Fruit fly (Drosophila melanogaster) whole organism, embryonic: ENCODE results near the gene AGO2.

Source experiments
- ATbp ChIP-seq: fragments of 200-800 bp; sonication (Bioruptor generic); optimal IDR thresholded peaks from 2 replicates; lab custom pipeline; 2017; ENCODE audit warnings: missing biosample characterization, mild to moderate bottlenecking, missing genetic modification characterization, missing genetic modification reagents
- Adf1 ChIP-seq: fragments of 200-800 bp; sonication (Bioruptor generic); IDR thresholded peaks from 2 replicates; pipeline ENCODE4 v1.3.6; 2022; ENCODE audit warnings: missing biosample characterization, missing genetic modification characterization
- Aef1 ChIP-seq: fragments of 200-800 bp; sonication (Bioruptor generic); IDR thresholded peaks from 3 replicates; pipeline ENCODE4 v1.3.6; 2022; ENCODE audit warnings: missing biosample characterization, missing genetic modification characterization
- Antp ChIP-seq: fragments of 200-800 bp; sonication (Bioruptor generic); optimal IDR thresholded peaks from 3 replicates; lab custom pipeline; 2016; ENCODE audit warnings: missing biosample characterization, missing genetic modification characterization
- BEAF-32 ChIP-seq: fragments of 200-800 bp; sonication (Bioruptor generic); optimal IDR thresholded peaks from 3 replicates; lab custom pipeline; 2017; ENCODE audit warnings: missing biosample characterization, missing genetic modification characterization, mild to moderate bottlenecking, moderate library complexity, missing genetic modification reagents
- CG11560 ChIP-seq: fragments of 200-800 bp; sonication (Bioruptor generic); IDR thresholded peaks from 3 replicates; pipeline ENCODE4 v1.3.6; 2022; ENCODE audit warnings: missing biosample characterization, missing genetic modification characterization
- CG11723 ChIP-seq: fragments of 200-800 bp; sonication (Bioruptor generic); optimal IDR thresholded peaks from 2 replicates; lab custom pipeline; 2017; ENCODE audit warnings: missing biosample characterization, mild to moderate bottlenecking, missing genetic modification characterization
- CG12219 ChIP-seq: fragments of 200-800 bp; sonication (Bioruptor generic); optimal IDR thresholded peaks from 3 replicates; lab custom pipeline; 2018; ENCODE audit warnings: missing biosample characterization, mild to moderate bottlenecking, missing genetic modification characterization
- CG17359 ChIP-seq: fragments of 200-800 bp; sonication (Bioruptor generic); optimal IDR thresholded peaks from 3 replicates; lab custom pipeline; 2018; ENCODE audit warnings: missing biosample characterization, mild to moderate bottlenecking, missing genetic modification characterization, moderate library complexity
- CG17385 ChIP-seq: fragments of 200-800 bp; sonication (Bioruptor generic); optimal IDR thresholded peaks from 3 replicates; lab custom pipeline; 2018; ENCODE audit warnings: missing biosample characterization, mild to moderate bottlenecking, missing genetic modification characterization
- CG17612 ChIP-seq: fragments of 200-800 bp; sonication (Bioruptor generic); IDR thresholded peaks from 2 replicates; pipeline ENCODE4 v1.3.6; 2022; ENCODE audit warnings: missing biosample characterization, missing genetic modification characterization
- CG17802 ChIP-seq: fragments of 200-800 bp; sonication (Bioruptor generic); optimal IDR thresholded peaks from 2 replicates; lab custom pipeline; 2018; ENCODE audit warnings: missing biosample characterization, mild to moderate bottlenecking, missing genetic modification characterization, moderate library complexity
- CG31224 ChIP-seq: fragments of 200-800 bp; sonication (Bioruptor generic); IDR thresholded peaks from 2 replicates; pipeline ENCODE4 v1.3.6; 2022; ENCODE audit warnings: missing biosample characterization, missing genetic modification characterization
- CG34422 ChIP-seq: fragments of 200-800 bp; sonication (Bioruptor generic); IDR thresholded peaks from 3 replicates; pipeline ENCODE4 v1.3.6; 2022; ENCODE audit warnings: missing biosample characterization, missing genetic modification characterization
- CG3838 ChIP-seq: fragments of 200-800 bp; sonication (Bioruptor generic); optimal IDR thresholded peaks from 3 replicates; lab custom pipeline; 2016; ENCODE audit warnings: missing biosample characterization, missing genetic modification characterization
- CG4707 ChIP-seq: fragments of 200-800 bp; sonication (Bioruptor generic); optimal IDR thresholded peaks from 2 replicates; lab custom pipeline; 2018; ENCODE audit warnings: missing biosample characterization, mild to moderate bottlenecking, missing genetic modification characterization, moderate library complexity
- CG7556 ChIP-seq: fragments of 200-800 bp; sonication (Bioruptor generic); optimal IDR thresholded peaks from 2 replicates; lab custom pipeline; 2017; ENCODE audit warnings: missing biosample characterization, mild to moderate bottlenecking, missing genetic modification characterization
- CG9817 ChIP-seq: fragments of 200-800 bp; sonication (Bioruptor generic); optimal IDR thresholded peaks from 2 replicates; lab custom pipeline; 2018; ENCODE audit warnings: missing biosample characterization, mild to moderate bottlenecking, missing genetic modification characterization, moderate library complexity
- Deaf1 ChIP-seq: fragments of 200-800 bp; optimal IDR thresholded peaks from 3 replicates; lab custom pipeline; 2019; ENCODE audit warnings: missing biosample characterization, mild to moderate bottlenecking, missing genetic modification characterization, moderate library complexity
- Elba2 ChIP-seq: fragments of 200-800 bp; sonication (Bioruptor generic); optimal IDR thresholded peaks from 3 replicates; lab custom pipeline; 2016; ENCODE audit warnings: missing biosample characterization, missing genetic modification characterization
- Gug ChIP-seq: fragments of 200-800 bp; sonication (Bioruptor generic); IDR thresholded peaks from 4 replicates; pipeline ENCODE4 v1.3.6; 2022; ENCODE audit warnings: missing biosample characterization, missing genetic modification characterization
- HHEX ChIP-seq: fragments of 200-800 bp; sonication (Bioruptor generic); optimal IDR thresholded peaks from 3 replicates; lab custom pipeline; 2017; ENCODE audit warnings: missing biosample characterization, mild to moderate bottlenecking, missing genetic modification characterization, missing genetic modification reagents
- Hmr ChIP-seq: fragments of 200-800 bp; sonication (Bioruptor generic); optimal IDR thresholded peaks from 3 replicates; lab custom pipeline; 2017; ENCODE audit warnings: mild to moderate bottlenecking, missing biosample characterization, missing genetic modification reagents, missing genetic modification characterization
- Hr3 ChIP-seq: fragments of 200-800 bp; sonication (Bioruptor generic); optimal IDR thresholded peaks from 3 replicates; lab custom pipeline; 2016; ENCODE audit warnings: missing biosample characterization, missing genetic modification characterization
- Hsf ChIP-seq: fragments of 200-800 bp; sonication (Bioruptor generic); optimal IDR thresholded peaks from 3 replicates; lab custom pipeline; 2016; ENCODE audit warnings: missing biosample characterization, missing genetic modification characterization
- NC2β ChIP-seq: fragments of 200-800 bp; sonication (Bioruptor generic); optimal IDR thresholded peaks from 2 replicates; lab custom pipeline; 2016; ENCODE audit warnings: missing biosample characterization, missing genetic modification characterization
- Nf-YC ChIP-seq: fragments of 200-800 bp; optimal IDR thresholded peaks from 3 replicates; lab custom pipeline; 2019; ENCODE audit warnings: missing biosample characterization, mild to moderate bottlenecking, missing genetic modification characterization, moderate library complexity
- Oaz ChIP-seq: fragments of 200-800 bp; sonication (Bioruptor generic); IDR thresholded peaks from 2 replicates; pipeline ENCODE4 v1.3.6; 2022; ENCODE audit warnings: missing biosample characterization, missing genetic modification characterization
- Xbp1 ChIP-seq: fragments of 200-800 bp; sonication (Bioruptor generic); optimal IDR thresholded peaks from 3 replicates; lab custom pipeline; 2016; ENCODE audit warnings: missing biosample characterization, mild to moderate bottlenecking, missing genetic modification characterization
- abd-A ChIP-seq: fragments of 200-800 bp; sonication (Bioruptor generic); optimal IDR thresholded peaks from 3 replicates; lab custom pipeline; 2019; ENCODE audit warnings: missing biosample characterization, mild to moderate bottlenecking, missing genetic modification characterization, moderate library complexity
- chm ChIP-seq: fragments of 200-800 bp; sonication (Bioruptor generic); IDR thresholded peaks from 2 replicates; pipeline ENCODE4 v1.3.6; 2022; ENCODE audit warnings: missing biosample characterization, missing genetic modification characterization
- croc ChIP-seq: fragments of 200-800 bp; sonication (Bioruptor generic); conservative IDR thresholded peaks from 3 replicates; pipeline ENCODE4 v1.3.6; 2022; ENCODE audit warnings: missing biosample characterization, missing genetic modification characterization
- dmrt99B ChIP-seq: fragments of 200-800 bp; sonication (Bioruptor generic); optimal IDR thresholded peaks from 2 replicates; lab custom pipeline; 2018; ENCODE audit warnings: missing biosample characterization, mild to moderate bottlenecking, missing genetic modification characterization, moderate library complexity
- ems ChIP-seq: fragments of 200-800 bp; sonication (Bioruptor generic); optimal IDR thresholded peaks from 3 replicates; lab custom pipeline; 2016; ENCODE audit warnings: missing biosample characterization, missing genetic modification characterization
- fd3F ChIP-seq: fragments of 200-800 bp; sonication (Bioruptor generic); optimal IDR thresholded peaks from 2 replicates; lab custom pipeline; 2018; ENCODE audit warnings: missing biosample characterization, mild to moderate bottlenecking, missing genetic modification characterization, moderate library complexity
- gcm ChIP-seq: fragments of 200-800 bp; sonication (Bioruptor generic); optimal IDR thresholded peaks from 2 replicates; lab custom pipeline; 2019; ENCODE audit warnings: missing biosample characterization, mild to moderate bottlenecking, missing genetic modification characterization, moderate library complexity
- ind ChIP-seq: fragments of 200-800 bp; sonication (Bioruptor generic); optimal IDR thresholded peaks from 3 replicates; lab custom pipeline; 2016; ENCODE audit warnings: missing biosample characterization, missing genetic modification characterization
- lab ChIP-seq: fragments of 200-800 bp; sonication (Bioruptor generic); optimal IDR thresholded peaks from 3 replicates; lab custom pipeline; 2017; ENCODE audit warnings: missing biosample characterization, missing genetic modification characterization, mild to moderate bottlenecking, moderate library complexity, missing genetic modification reagents
- lov ChIP-seq, 2 experiments: fragments of 200-800 bp in 1 of 2; fragments of >200 bp in 1 of 2; sonication (Bioruptor generic) in 1 of 2; IDR thresholded peaks in 1 of 2; optimal IDR thresholded peaks in 1 of 2; 2 replicates in 1 of 2; 3 replicates in 1 of 2; pipeline versions ENCODE4 v1.3.6 to Lab custom; 2017 to 2022; ENCODE audit warnings: missing biosample characterization in 1 of 2, missing genetic modification characterization in 1 of 2
- luna ChIP-seq: fragments of 200-800 bp; sonication (Bioruptor generic); optimal IDR thresholded peaks from 2 replicates; lab custom pipeline; 2016; ENCODE audit warnings: missing biosample characterization, missing genetic modification characterization
- nau ChIP-seq: fragments of 200-800 bp; sonication (Bioruptor generic); optimal IDR thresholded peaks from 3 replicates; lab custom pipeline; 2017; ENCODE audit warnings: missing biosample characterization, mild to moderate bottlenecking, missing genetic modification characterization, missing genetic modification reagents
- nmo ChIP-seq: fragments of 200-800 bp; sonication (Bioruptor generic); optimal IDR thresholded peaks from 2 replicates; lab custom pipeline; 2018; ENCODE audit warnings: missing biosample characterization, mild to moderate bottlenecking, missing genetic modification characterization, moderate library complexity
- pb ChIP-seq: fragments of 200-800 bp; sonication (Bioruptor generic); optimal IDR thresholded peaks from 3 replicates; lab custom pipeline; 2016; ENCODE audit warnings: missing biosample characterization, missing genetic modification characterization
- pfk ChIP-seq: fragments of 200-800 bp; sonication (Bioruptor generic); optimal IDR thresholded peaks from 2 replicates; lab custom pipeline; 2018; ENCODE audit warnings: missing biosample characterization, mild to moderate bottlenecking, missing genetic modification characterization, moderate library complexity
- pnt ChIP-seq: fragments of 200-800 bp; sonication (Bioruptor generic); optimal IDR thresholded peaks from 3 replicates; lab custom pipeline; 2016; ENCODE audit warnings: missing biosample characterization, missing genetic modification characterization
- repo ChIP-seq: fragments of 200-800 bp; sonication (Bioruptor generic); optimal IDR thresholded peaks from 2 replicates; lab custom pipeline; 2016; ENCODE audit warnings: missing biosample characterization, missing genetic modification characterization
- rib ChIP-seq: fragments of 200-800 bp; sonication (Bioruptor generic); IDR thresholded peaks from 2 replicates; pipeline ENCODE4 v1.3.6; 2022; ENCODE audit warnings: missing biosample characterization, missing genetic modification characterization
- vvl ChIP-seq: fragments of 200-800 bp; sonication (Bioruptor generic); IDR thresholded peaks from 2 replicates; pipeline ENCODE4 v1.3.6; 2022; ENCODE audit warnings: missing biosample characterization, missing genetic modification characterization
- z ChIP-seq: fragments of 200-800 bp; sonication (Bioruptor generic); IDR thresholded peaks from 3 replicates; pipeline ENCODE4 v1.3.6; 2022; ENCODE audit warnings: missing biosample characterization, missing genetic modification characterization
- zfh1 ChIP-seq: fragments of 200-800 bp; sonication (Bioruptor generic); IDR thresholded peaks from 3 replicates; pipeline ENCODE4 v1.3.6; 2022; ENCODE audit warnings: missing biosample characterization, missing genetic modification characterization

AGO2 gene

dm6 chr3L:15508233-15508632 is 45.7 kb upstream of the AGO2 start, which contains the start of gene CG7841 (continued):
- peak; percentile 97 for TF ChIP-seq Xbp1 (GFP tag; lab: Kevin White, UChicago)
- TF ChIP-seq pfk (GFP tag; lab: Kevin White, UChicago), result peak; percentile 81
- TF ChIP-seq croc, result peak; percentile 86
- TF ChIP-seq CG17802 (tag; lab: Kevin White, UChicago), result peak; percentile 85
- peak; percentile 99 for TF ChIP-seq vvl (GFP tag; lab: Robert Waterston, UW)
- peak; percentile 96 for TF ChIP-seq ind (GFP tag; lab: Kevin White, UChicago)
- TF ChIP-seq fd3F (GFP tag; lab: Kevin White, UChicago), result peak; percentile 96
- peak; percentile 95 for TF ChIP-seq Antp (GFP tag; lab: Kevin White, UChicago)
- TF ChIP-seq CG3838 (GFP tag; lab: Kevin White, UChicago), result peak; percentile 91
- TF ChIP-seq pnt (GFP tag; lab: Kevin White, UChicago), result peak; percentile 92
- peak; percentile 97 for TF ChIP-seq ems (GFP tag; lab: Kevin White, UChicago)
- TF ChIP-seq CG34422, result peak; percentile 94
- TF ChIP-seq Hsf (GFP tag; lab: Kevin White, UChicago), result peak; percentile 98
- TF ChIP-seq nau, result peak; percentile 96
- TF ChIP-seq abd-A, result peak; percentile 95
- TF ChIP-seq BEAF-32, result peak; percentile 29
- TF ChIP-seq Nf-YC (tag; lab: Kevin White, UChicago), result peak; percentile 92
- TF ChIP-seq pb (GFP tag; lab: Kevin White, UChicago), result peak; percentile 95
- TF ChIP-seq CG4707, result peak; percentile 96
- TF ChIP-seq NC2β (GFP tag; lab: Kevin White, UChicago), result peak; percentile 98
- peak; percentile 99 for TF ChIP-seq lab
- TF ChIP-seq Gug (GFP tag; lab: Robert Waterston, UW), result peak; percentile 75
- TF ChIP-seq Adf1 (GFP tag; lab: Robert Waterston, UW), result peak; percentile 80
- peak; percentile 99 for TF ChIP-seq Hmr (GFP tag; lab: Kevin White, UChicago)
- peak; percentile 89 for TF ChIP-seq Aef1 (GFP tag; lab: Robert Waterston, UW)
- TF ChIP-seq repo (GFP tag; lab: Kevin White, UChicago), result peak; percentile 97
- TF ChIP-seq lov (optimal IDR thresholded peaks at IDR 0.05; lab: Kevin White, UChicago), result no peak
- TF ChIP-seq lov (GFP tag; IDR thresholded peaks at IDR 0.05; lab: Robert Waterston, UW), result peak; percentile 97
- peak; percentile 93 for TF ChIP-seq Oaz (GFP tag; lab: Robert Waterston, UW)
- TF ChIP-seq ATbp (GFP tag; lab: Kevin White, UChicago), result peak; percentile 96
- TF ChIP-seq CG31224 (GFP tag; lab: Robert Waterston, UW), result peak; percentile 89
- TF ChIP-seq gcm (GFP tag; lab: Kevin White, UChicago), result peak; percentile 99
- TF ChIP-seq CG9817, result peak; percentile 96
- no peak for TF ChIP-seq CG11560
- peak; percentile 98 for TF ChIP-seq dmrt99B (tag; lab: Kevin White, UChicago)
- peak; percentile 97 for TF ChIP-seq CG17385
- TF ChIP-seq Elba2 (GFP tag; lab: Kevin White, UChicago), result peak; percentile 49
- TF ChIP-seq nmo (GFP tag; lab: Kevin White, UChicago), result peak; percentile 98
- peak; percentile 97 for TF ChIP-seq CG11723 (GFP tag; lab: Kevin White, UChicago)
- TF ChIP-seq CG17359 (tag; lab: Kevin White, UChicago), result peak; percentile 98
- peak; percentile 97 for TF ChIP-seq zfh1 (GFP tag; lab: Robert Waterston, UW)
- peak; percentile 92 for TF ChIP-seq Hr3 (GFP tag; lab: Kevin White, UChicago)
- peak; percentile 79 for TF ChIP-seq z
- peak; percentile 87 for TF ChIP-seq Deaf1 (tag; lab: Kevin White, UChicago)
- peak; percentile 97 for TF ChIP-seq CG7556
- peak; percentile 83; the same call in 1 of the 2 replicates for TF ChIP-seq CG17612 (GFP tag; lab: Robert Waterston, UW)
- peak; percentile 98 for TF ChIP-seq chm (GFP tag; lab: Robert Waterston, UW)
- TF ChIP-seq CG12219 (GFP tag; lab: Kevin White, UChicago), result peak; percentile 99
- TF ChIP-seq HHEX, result peak; percentile 98
- peak; percentile 95 for TF ChIP-seq rib
- peak; percentile 84 for TF ChIP-seq luna
